Worm (Caenorhabditis elegans) whole organism, L4/young adult: ENCODE data around the gene T27C5.10.

Experiments
- W03F9.2 ChIP-seq: fragments of 150-350 bp; optimal IDR thresholded peaks from 2 replicates; lab custom pipeline; 2014; ENCODE audit warnings: missing biosample characterization, missing genetic modification characterization
- dao-5 ChIP-seq: sonication (generic microtip); optimal IDR thresholded peaks from 2 replicates; lab custom pipeline; 2016; ENCODE audit warnings: missing genotype, missing genetic modification characterization, moderate library complexity, missing compliant biosample characterization
- him-1 ChIP-seq: sonication (generic microtip); optimal IDR thresholded peaks from 2 replicates; lab custom pipeline; 2016; ENCODE audit warnings: missing genotype, missing genetic modification reagents, missing genetic modification characterization, missing compliant biosample characterization

DNA sequence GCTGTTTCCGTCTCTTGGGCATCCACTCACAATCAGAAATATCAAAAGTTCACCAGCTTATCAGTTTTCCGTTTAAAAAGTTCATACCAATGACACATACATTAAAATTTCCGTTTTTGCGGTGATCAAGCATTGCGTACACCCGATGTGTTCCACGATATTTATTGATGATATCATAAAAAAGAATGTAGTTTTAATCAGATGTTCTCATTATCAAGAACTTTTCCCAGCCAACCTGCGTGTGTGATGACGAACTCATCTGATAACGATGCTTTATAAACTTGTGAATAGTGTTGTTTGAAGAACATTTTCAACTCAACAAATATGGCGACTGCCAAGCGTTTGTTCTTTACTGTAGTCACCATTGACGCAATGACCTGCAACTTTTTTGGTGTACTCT is 13.1 kb downstream of the T27C5.10 start, which contains the start of gene clc-21:
- TF ChIP-seq W03F9.2 (no peak), him-1 (tag; lab: Kevin White, UChicago) (no peak), dao-5 (no peak)
